Worm (Caenorhabditis elegans) whole organism, L4 larva: ENCODE measurements around the gene acs-10.

Experiments
- F37D6.2 ChIP-seq: sonication (generic microtip); optimal IDR thresholded peaks from 2 replicates; lab custom pipeline; 2016; ENCODE audit warnings: mild to moderate bottlenecking, missing genetic modification characterization, missing compliant biosample characterization
- F49E8.2 ChIP-seq: sonication (generic microtip); optimal IDR thresholded peaks from 2 replicates; lab custom pipeline; 2016; ENCODE audit warnings: missing compliant biosample characterization, mild to moderate bottlenecking, missing genetic modification characterization, borderline replicate concordance
- R02D3.7 ChIP-seq: fragments of 150-350 bp; sonication (generic microtip); optimal IDR thresholded peaks from 3 replicates; lab custom pipeline; 2014; ENCODE audit warnings: missing biosample characterization, missing genetic modification characterization
- T26A8.4 ChIP-seq: fragments of 200-800 bp; sonication (Bioruptor generic); IDR thresholded peaks from 2 replicates; pipeline ENCODE4 v1.3.6; 2022; ENCODE audit warnings: missing genetic modification characterization, missing compliant biosample characterization
- Y105C5A.15 ChIP-seq: fragments of 200-800 bp; sonication (Bioruptor generic); IDR thresholded peaks from 2 replicates; pipeline ENCODE4 v1.3.6; 2022; ENCODE audit warnings: missing genetic modification characterization, missing compliant biosample characterization
- ZK337.2 ChIP-seq: fragments of 200-800 bp; sonication (Bioruptor generic); IDR thresholded peaks from 2 replicates; pipeline ENCODE4 v1.3.6; 2022; ENCODE audit warnings: missing genetic modification reagents, missing genetic modification characterization, missing compliant biosample characterization
- aha-1 ChIP-seq: fragments of 150-350 bp; peaks from one replicate; lab custom pipeline; 2014; ENCODE audit warnings: missing biosample characterization, missing genetic modification characterization
- ama-1 ChIP-seq: fragments of 150-350 bp; optimal IDR thresholded peaks from 2 replicates; lab custom pipeline; 2014; ENCODE audit warnings: inconsistent platforms, mixed read lengths
- ceh-32 ChIP-seq: sonication (generic microtip); optimal IDR thresholded peaks from 2 replicates; lab custom pipeline; 2016; ENCODE audit warnings: mild to moderate bottlenecking, missing genetic modification characterization, missing compliant biosample characterization; ENCODE audit not compliant: poor library complexity
- ceh-82 ChIP-seq: sonication (generic microtip); optimal IDR thresholded peaks from 2 replicates; lab custom pipeline; 2017; ENCODE audit warnings: missing biosample characterization, missing genetic modification characterization
- ctbp-1 ChIP-seq: fragments of 200-800 bp; sonication (Bioruptor generic); IDR thresholded peaks from 2 replicates; pipeline ENCODE4 v1.3.6; 2022; ENCODE audit warnings: missing genetic modification reagents, missing genetic modification characterization, missing compliant biosample characterization
- daf-16 ChIP-seq, 3 experiments: sonication (generic microtip); optimal IDR thresholded peaks; 2 replicates each; lab custom pipeline; 2016 to 2017; ENCODE audit warnings: missing genetic modification characterization in 3 of 3, missing genetic modification reagents in 3 of 3, mild to moderate bottlenecking in 2 of 3, missing compliant biosample characterization in 2 of 3, missing biosample characterization in 1 of 3, moderate library complexity in 1 of 3
- daf-19 ChIP-seq: fragments of 200-800 bp; sonication (Bioruptor generic); conservative IDR thresholded peaks from 2 replicates; pipeline ENCODE4 v1.3.6; 2022; ENCODE audit warnings: missing genetic modification characterization, missing compliant biosample characterization
- dmd-6 ChIP-seq: fragments of 200-800 bp; sonication (Bioruptor generic); IDR thresholded peaks from 2 replicates; pipeline ENCODE4 v1.3.6; 2022; ENCODE audit warnings: missing genetic modification reagents, missing genetic modification characterization, missing compliant biosample characterization
- dpl-1 ChIP-seq: fragments of 150-350 bp; optimal IDR thresholded peaks from 2 replicates; lab custom pipeline; 2014; ENCODE audit warnings: missing biosample characterization, missing genetic modification reagents, missing genetic modification characterization
- dve-1 ChIP-seq: sonication (generic microtip); optimal IDR thresholded peaks from 2 replicates; lab custom pipeline; 2017; ENCODE audit warnings: antibody characterized with exemption, mild to moderate bottlenecking, missing genetic modification characterization, missing compliant biosample characterization; ENCODE audit not compliant: insufficient read depth
- fkh-10 ChIP-seq: fragments of 150-350 bp; optimal IDR thresholded peaks from 2 replicates; lab custom pipeline; 2014; ENCODE audit warnings: missing biosample characterization, missing genetic modification reagents, missing genetic modification characterization
- hif-1 ChIP-seq, 2 experiments: sonication (generic microtip); optimal IDR thresholded peaks; 2 replicates each; lab custom pipeline; 2016 to 2017; ENCODE audit warnings: missing compliant biosample characterization in 2 of 2, missing genetic modification characterization in 2 of 2, missing genetic modification reagents in 2 of 2, missing genotype in 2 of 2, mild to moderate bottlenecking in 1 of 2
- hlh-30 ChIP-seq: sonication (generic microtip); optimal IDR thresholded peaks from 2 replicates; lab custom pipeline; 2017; ENCODE audit warnings: antibody characterized with exemption, mild to moderate bottlenecking, missing genetic modification characterization, missing compliant biosample characterization; ENCODE audit not compliant: insufficient read depth
- hmg-1.1 ChIP-seq: fragments of 200-800 bp; sonication (Bioruptor generic); IDR thresholded peaks from 2 replicates; pipeline ENCODE4 v1.3.6; 2022; ENCODE audit warnings: missing genetic modification reagents, missing genetic modification characterization, missing compliant biosample characterization
- lim-7 ChIP-seq: fragments of 200-800 bp; sonication (Bioruptor generic); IDR thresholded peaks from 2 replicates; pipeline ENCODE4 v1.3.6; 2022; ENCODE audit warnings: missing genetic modification characterization, missing compliant biosample characterization
- lin-1 ChIP-seq: fragments of 200-800 bp; sonication (Bioruptor generic); IDR thresholded peaks from 2 replicates; pipeline ENCODE4 v1.3.6; 2022; ENCODE audit warnings: missing genetic modification reagents, missing genetic modification characterization, missing compliant biosample characterization
- lin-13 ChIP-seq: fragments of 150-350 bp; optimal IDR thresholded peaks from 2 replicates; lab custom pipeline; 2014; ENCODE audit warnings: missing biosample characterization, missing genetic modification reagents, missing genetic modification characterization
- lin-15B ChIP-seq: fragments of 150-350 bp; sonication (generic microtip); optimal IDR thresholded peaks from 3 replicates; lab custom pipeline; 2014; ENCODE audit warnings: missing biosample characterization, missing genetic modification characterization
- lin-39 ChIP-seq: fragments of 150-350 bp; optimal IDR thresholded peaks from 2 replicates; lab custom pipeline; 2014; ENCODE audit warnings: missing biosample characterization, missing genetic modification reagents, missing genetic modification characterization
- lir-3 ChIP-seq: sonication (generic microtip); optimal IDR thresholded peaks from 2 replicates; lab custom pipeline; 2016; ENCODE audit warnings: mild to moderate bottlenecking, missing genetic modification characterization, missing compliant biosample characterization
- lsy-2 ChIP-seq, 2 experiments: fragments of 150-350 bp in 1 of 2; sonication (generic microtip) in 1 of 2; optimal IDR thresholded peaks; 2 replicates each; lab custom pipeline; 2014 to 2017; ENCODE audit warnings: missing biosample characterization in 2 of 2, missing genetic modification characterization in 2 of 2
- madf-9 ChIP-seq: fragments of 200-800 bp; sonication (Bioruptor generic); conservative IDR thresholded peaks from 2 replicates; pipeline ENCODE4 v1.3.6; 2022; ENCODE audit warnings: missing genetic modification reagents, missing genetic modification characterization, missing compliant biosample characterization
- mdl-1 ChIP-seq, 2 experiments: fragments of 150-350 bp in 1 of 2; sonication (generic microtip) in 1 of 2; optimal IDR thresholded peaks; 2 replicates each; lab custom pipeline; 2014 to 2017; ENCODE audit warnings: missing biosample characterization in 2 of 2, missing genetic modification characterization in 2 of 2
- mdt-29 ChIP-seq: fragments of 200-800 bp; sonication (Bioruptor generic); IDR thresholded peaks from 2 replicates; pipeline ENCODE4 v1.3.6; 2022; ENCODE audit warnings: missing genetic modification reagents, missing genetic modification characterization, missing compliant biosample characterization
- mes-2 ChIP-seq: sonication (generic microtip); optimal IDR thresholded peaks from 2 replicates; lab custom pipeline; 2016; ENCODE audit warnings: missing genotype, mild to moderate bottlenecking, missing genetic modification characterization, missing compliant biosample characterization; ENCODE audit not compliant: poor library complexity, severe bottlenecking
- mxl-3 ChIP-seq: fragments of 200-800 bp; sonication (Bioruptor generic); optimal IDR thresholded peaks from 2 replicates; lab custom pipeline; 2018; ENCODE audit warnings: mild to moderate bottlenecking, missing genetic modification characterization, missing compliant biosample characterization
- nhr-237 ChIP-seq: sonication (generic microtip); optimal IDR thresholded peaks from 2 replicates; lab custom pipeline; 2017; ENCODE audit warnings: missing biosample characterization, missing genetic modification characterization
- nhr-28 ChIP-seq: fragments of 150-350 bp; optimal IDR thresholded peaks from 2 replicates; lab custom pipeline; 2014; ENCODE audit warnings: missing biosample characterization, missing genetic modification characterization
- nhr-41 ChIP-seq: fragments of 200-800 bp; sonication (Bioruptor generic); IDR thresholded peaks from 2 replicates; pipeline ENCODE4 v1.3.6; 2022; ENCODE audit warnings: missing genetic modification reagents, missing genetic modification characterization, missing compliant biosample characterization
- nhr-48 ChIP-seq: sonication (generic microtip); optimal IDR thresholded peaks from 2 replicates; lab custom pipeline; 2016; ENCODE audit warnings: mild to moderate bottlenecking, missing genetic modification characterization, missing compliant biosample characterization
- nhr-6 ChIP-seq: fragments of 150-350 bp; optimal IDR thresholded peaks from 2 replicates; lab custom pipeline; 2014; ENCODE audit warnings: missing biosample characterization, missing genetic modification characterization
- nhr-76 ChIP-seq: fragments of 150-350 bp; optimal IDR thresholded peaks from 2 replicates; lab custom pipeline; 2014; ENCODE audit warnings: missing biosample characterization, missing genetic modification characterization
- pha-4 ChIP-seq, 2 experiments: fragments of 150-350 bp in 1 of 2; fragments of 200-800 bp in 1 of 2; sonication (Bioruptor generic) in 1 of 2; IDR thresholded peaks in 1 of 2; optimal IDR thresholded peaks in 1 of 2; 2 replicates each; pipeline versions ENCODE4 v1.3.6 to Lab custom; 2014 to 2022; ENCODE audit warnings: missing genetic modification characterization in 2 of 2, missing genetic modification reagents in 2 of 2, missing biosample characterization in 1 of 2, missing compliant biosample characterization in 1 of 2
- php-3 ChIP-seq: fragments of 200-800 bp; sonication (Bioruptor generic); IDR thresholded peaks from 2 replicates; pipeline ENCODE4 v1.3.6; 2022; ENCODE audit warnings: missing genetic modification reagents, missing genetic modification characterization, missing compliant biosample characterization
- saeg-2 ChIP-seq: fragments of 200-800 bp; sonication (Bioruptor generic); IDR thresholded peaks from 2 replicates; pipeline ENCODE4 v1.3.6; 2022; ENCODE audit warnings: missing genetic modification reagents, missing genetic modification characterization, missing compliant biosample characterization
- sdz-12 ChIP-seq: fragments of 200-800 bp; sonication (Bioruptor generic); optimal IDR thresholded peaks from 2 replicates; lab custom pipeline; 2018; ENCODE audit warnings: mild to moderate bottlenecking, missing genetic modification characterization, missing compliant biosample characterization
- set-16 ChIP-seq: fragments of 200-800 bp; sonication (Bioruptor generic); IDR thresholded peaks from 2 replicates; pipeline ENCODE4 v1.3.6; 2022; ENCODE audit warnings: missing genetic modification reagents, missing genetic modification characterization, missing compliant biosample characterization
- skn-1 ChIP-seq: fragments of 150-350 bp; optimal IDR thresholded peaks from 2 replicates; lab custom pipeline; 2014; ENCODE audit warnings: missing biosample characterization, missing genetic modification characterization
- spr-3 ChIP-seq: fragments of 200-800 bp; sonication (Bioruptor generic); optimal IDR thresholded peaks from 2 replicates; lab custom pipeline; 2018; ENCODE audit warnings: mild to moderate bottlenecking, missing genetic modification characterization, missing compliant biosample characterization
- tra-1 ChIP-seq: fragments of 200-800 bp; sonication (Bioruptor generic); IDR thresholded peaks from 2 replicates; pipeline ENCODE4 v1.3.6; 2022; ENCODE audit warnings: missing genetic modification reagents, missing genetic modification characterization, missing compliant biosample characterization
- zfp-2 ChIP-seq: sonication (generic microtip); optimal IDR thresholded peaks from 2 replicates; lab custom pipeline; 2016; ENCODE audit warnings: mild to moderate bottlenecking, missing genetic modification characterization, missing compliant biosample characterization
- zfp-3 ChIP-seq: fragments of 200-800 bp; sonication (Bioruptor generic); conservative IDR thresholded peaks from 2 replicates; pipeline ENCODE4 v1.3.6; 2022; ENCODE audit warnings: missing genetic modification reagents, missing genetic modification characterization, missing compliant biosample characterization
- zip-2 ChIP-seq: fragments of 150-350 bp; optimal IDR thresholded peaks from 2 replicates; lab custom pipeline; 2014; ENCODE audit warnings: missing biosample characterization, missing genetic modification characterization
- ztf-7 ChIP-seq: fragments of 150-350 bp; optimal IDR thresholded peaks from 2 replicates; lab custom pipeline; 2014; ENCODE audit warnings: missing biosample characterization, missing genetic modification characterization

The acs-10 gene

DNA sequence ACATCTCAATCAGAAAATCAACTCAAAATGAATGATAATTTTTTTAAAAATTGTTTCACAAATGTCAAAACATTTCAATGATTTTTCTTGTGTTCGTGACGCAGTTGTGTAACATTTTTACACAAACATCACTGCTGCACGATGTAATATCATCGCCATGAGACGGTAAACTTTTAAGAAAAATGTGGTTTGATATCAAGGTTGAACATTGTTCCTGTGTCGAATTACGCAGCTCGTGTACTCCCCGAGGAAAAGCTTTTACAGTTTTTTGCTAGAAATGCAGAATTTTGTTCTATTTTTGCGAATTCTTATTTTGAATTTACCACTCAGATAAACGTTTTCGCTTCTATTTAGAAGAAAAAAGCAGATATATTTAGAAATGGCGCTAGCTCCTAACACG, 51.4 kb downstream of the acs-10 start (continued):
- TF ChIP-seq sdz-12 (no peak), dpl-1 (peak; percentile 7), ceh-82 (tag; lab: Kevin White, UChicago) (no peak), F49E8.2 (no peak), lin-1 (GFP tag; lab: Robert Waterston, UW) (peak; percentile 59; the same call in 1 of the 2 replicates), mdt-29 (no peak), R02D3.7 (peak; percentile 7), madf-9 (GFP tag; lab: Robert Waterston, UW) (no peak), ZK337.2 (0 out of 2 replicates have a peak, but pooled peaks have one; percentile 5), ctbp-1 (GFP tag; lab: Robert Waterston, UW) (0 out of 2 replicates have a peak, but pooled peaks have one; percentile 41), ama-1 (lab: Kevin White, UChicago) (peak; percentile 87), zfp-3 (GFP tag; lab: Robert Waterston, UW) (no peak; the same call in 1 of the 2 replicates), zfp-2 (tag; lab: Kevin White, UChicago) (no peak), saeg-2 (no peak), nhr-237 (no peak), T26A8.4 (GFP tag; lab: Robert Waterston, UW) (peak; percentile 65), nhr-48 (no peak), dve-1 (tag; lab: Kevin White, UChicago) (peak; percentile 23), daf-19 (no peak), fkh-10 (GFP tag; lab: Kevin White, UChicago) (no peak), pha-4 (GFP tag; IDR thresholded peaks at IDR 0.05; lab: Robert Waterston, UW) (peak; percentile 44; the same call in 1 of the 2 replicates), pha-4 (tag; optimal IDR thresholded peaks at IDR 0.05; lab: Kevin White, UChicago) (no peak), mxl-3 (GFP tag; lab: Kevin White, UChicago) (peak; percentile 5), nhr-41 (no peak), lin-15B (tag; lab: Kevin White, UChicago) (no peak), ztf-7 (tag; lab: Kevin White, UChicago) (no peak), zip-2 (no peak), nhr-28 (peak; percentile 49), hlh-30 (tag; lab: Kevin White, UChicago) (peak; percentile 52), nhr-76 (tag; lab: Kevin White, UChicago) (no peak), daf-16 (GFP tag; optimal IDR thresholded peaks at IDR 0.05; lab: Kevin White, UChicago) (peak in 1 of 2 experiments; percentile 10), daf-16 (tag; optimal IDR thresholded peaks at IDR 0.05; lab: Kevin White, UChicago) (peak; percentile 49), mes-2 (peak; percentile 64), set-16 (no peak), lir-3 (tag; lab: Kevin White, UChicago) (no peak), lim-7 (GFP tag; lab: Robert Waterston, UW) (no peak), F37D6.2 (tag; lab: Kevin White, UChicago) (no peak), aha-1 (tag; lab: Kevin White, UChicago) (peak; percentile 57), skn-1 (tag; lab: Kevin White, UChicago) (no peak), Y105C5A.15 (GFP tag; lab: Robert Waterston, UW) (no peak), lin-39 (tag; lab: Kevin White, UChicago) (no peak), lsy-2 (tag; optimal IDR thresholded peaks at IDR 0.05; lab: Kevin White, UChicago) (peak in 1 of 2 experiments; percentile 68), hif-1 (tag; optimal IDR thresholded peaks at IDR 0.05; lab: Kevin White, UChicago) (peak in 1 of 2 experiments; percentile 41), spr-3 (no peak), dmd-6 (GFP tag; lab: Robert Waterston, UW) (no peak; the same call in 1 of the 2 replicates), tra-1 (GFP tag; lab: Robert Waterston, UW) (peak; percentile 37; the same call in 1 of the 2 replicates), lin-13 (GFP tag; lab: Kevin White, UChicago) (no peak), nhr-6 (tag; lab: Kevin White, UChicago) (no peak), php-3 (GFP tag; lab: Robert Waterston, UW) (no peak), ceh-32 (tag; lab: Kevin White, UChicago) (no peak), mdl-1 (tag; optimal IDR thresholded peaks at IDR 0.05; lab: Kevin White, UChicago) (peak in 1 of 2 experiments; percentile 59), hmg-1.1 (no peak)
